Fruit fly (Drosophila melanogaster) whole organism, embryonic: ENCODE results near the gene CG4611.

ENCODE experiments used
- ATbp ChIP-seq: fragments of 200-800 bp; sonication (Bioruptor generic); optimal IDR thresholded peaks from 2 replicates; lab custom pipeline; 2017; ENCODE audit warnings: missing biosample characterization, mild to moderate bottlenecking, missing genetic modification characterization, missing genetic modification reagents
- BtbVII ChIP-seq: fragments of 200-800 bp; sonication (Bioruptor generic); optimal IDR thresholded peaks from 3 replicates; lab custom pipeline; 2017; ENCODE audit warnings: missing biosample characterization, mild to moderate bottlenecking, missing genetic modification characterization
- CG10462 ChIP-seq: fragments of 200-800 bp; sonication (Bioruptor generic); optimal IDR thresholded peaks from 2 replicates; lab custom pipeline; 2016; ENCODE audit warnings: missing biosample characterization, missing genetic modification characterization
- CG10543 ChIP-seq: fragments of 200-800 bp; sonication (Bioruptor generic); optimal IDR thresholded peaks from 3 replicates; lab custom pipeline; 2017; ENCODE audit warnings: missing biosample characterization, mild to moderate bottlenecking, missing genetic modification characterization, moderate library complexity
- CG11398 ChIP-seq: fragments of 200-800 bp; sonication (Bioruptor generic); optimal IDR thresholded peaks from 2 replicates; lab custom pipeline; 2016; ENCODE audit warnings: missing biosample characterization, missing genetic modification characterization
- CG12104 ChIP-seq: fragments of 200-800 bp; sonication (Bioruptor generic); optimal IDR thresholded peaks from 3 replicates; lab custom pipeline; 2016; ENCODE audit warnings: missing biosample characterization, missing genetic modification characterization
- CG13624 ChIP-seq: fragments of 200-800 bp; sonication (Bioruptor generic); optimal IDR thresholded peaks from 2 replicates; lab custom pipeline; 2016; ENCODE audit warnings: missing biosample characterization, missing genetic modification characterization
- CG13775 ChIP-seq: fragments of 200-800 bp; sonication (Bioruptor generic); optimal IDR thresholded peaks from 3 replicates; lab custom pipeline; 2017; ENCODE audit warnings: missing biosample characterization, mild to moderate bottlenecking, missing genetic modification characterization
- CG14441 ChIP-seq: fragments of 200-800 bp; sonication (Bioruptor generic); IDR thresholded peaks from 2 replicates; pipeline ENCODE4 v1.3.6; 2022; ENCODE audit warnings: missing biosample characterization, missing genetic modification characterization
- CG14965 ChIP-seq: fragments of 200-800 bp; sonication (Bioruptor generic); optimal IDR thresholded peaks from 2 replicates; lab custom pipeline; 2016; ENCODE audit warnings: missing biosample characterization, missing genetic modification characterization, borderline replicate concordance
- CG15011 ChIP-seq: fragments of 200-800 bp; sonication (Bioruptor generic); optimal IDR thresholded peaks from 3 replicates; lab custom pipeline; 2018; ENCODE audit warnings: missing biosample characterization, mild to moderate bottlenecking, missing genetic modification characterization
- CG17612 ChIP-seq: fragments of 200-800 bp; sonication (Bioruptor generic); IDR thresholded peaks from 2 replicates; pipeline ENCODE4 v1.3.6; 2022; ENCODE audit warnings: missing biosample characterization, missing genetic modification characterization
- CG18262 ChIP-seq: fragments of 200-800 bp; optimal IDR thresholded peaks from 3 replicates; lab custom pipeline; 2019; ENCODE audit warnings: missing biosample characterization, mild to moderate bottlenecking, missing genetic modification characterization, moderate library complexity
- CG18619 ChIP-seq: fragments of 200-800 bp; sonication (Bioruptor generic); optimal IDR thresholded peaks from 3 replicates; lab custom pipeline; 2017; ENCODE audit warnings: missing biosample characterization, mild to moderate bottlenecking, missing genetic modification characterization
- CG2120 ChIP-seq: fragments of 200-800 bp; sonication (Bioruptor generic); optimal IDR thresholded peaks from 3 replicates; lab custom pipeline; 2016; ENCODE audit warnings: missing biosample characterization, missing genetic modification characterization
- CG2202 ChIP-seq: fragments of 200-800 bp; sonication (Bioruptor generic); optimal IDR thresholded peaks from 2 replicates; lab custom pipeline; 2018; ENCODE audit warnings: missing biosample characterization, mild to moderate bottlenecking, missing genetic modification characterization
- CG2875 ChIP-seq: fragments of 200-800 bp; sonication (Bioruptor generic); optimal IDR thresholded peaks from 2 replicates; lab custom pipeline; 2017; ENCODE audit warnings: missing biosample characterization, mild to moderate bottlenecking, missing genetic modification characterization, missing genetic modification reagents
- CG4820 ChIP-seq: fragments of 200-800 bp; sonication (Bioruptor generic); optimal IDR thresholded peaks from 3 replicates; lab custom pipeline; 2016; ENCODE audit warnings: missing biosample characterization, missing genetic modification characterization
- CG6791 ChIP-seq: fragments of 200-800 bp; sonication (Bioruptor generic); IDR thresholded peaks from 3 replicates; pipeline ENCODE4 v1.3.6; 2022; ENCODE audit warnings: missing biosample characterization, missing genetic modification characterization; ENCODE audit not compliant: partially characterized antibody
- CG7556 ChIP-seq: fragments of 200-800 bp; sonication (Bioruptor generic); optimal IDR thresholded peaks from 2 replicates; lab custom pipeline; 2017; ENCODE audit warnings: missing biosample characterization, mild to moderate bottlenecking, missing genetic modification characterization
- CG8089 ChIP-seq: fragments of 200-800 bp; sonication (Bioruptor generic); optimal IDR thresholded peaks from 3 replicates; lab custom pipeline; 2016; ENCODE audit warnings: missing biosample characterization, missing genetic modification characterization
- Dp ChIP-seq: fragments of 200-800 bp; sonication (Bioruptor generic); optimal IDR thresholded peaks from 2 replicates; lab custom pipeline; 2018; ENCODE audit warnings: missing biosample characterization, mild to moderate bottlenecking, missing genetic modification characterization, moderate library complexity
- Fer3 ChIP-seq: fragments of 200-800 bp; sonication (Bioruptor generic); optimal IDR thresholded peaks from 2 replicates; lab custom pipeline; 2018; ENCODE audit warnings: missing biosample characterization, mild to moderate bottlenecking, missing genetic modification characterization, moderate library complexity
- HLH4C ChIP-seq: fragments of 200-800 bp; sonication (Bioruptor generic); IDR thresholded peaks from 3 replicates; pipeline ENCODE4 v1.3.6; 2022; ENCODE audit warnings: missing biosample characterization, missing genetic modification characterization; ENCODE audit not compliant: partially characterized antibody
- MBD-R2 ChIP-seq: fragments of 200-800 bp; sonication (Bioruptor generic); IDR thresholded peaks from 2 replicates; pipeline ENCODE4 v1.3.6; 2022; ENCODE audit warnings: missing biosample characterization, missing genetic modification characterization
- NC2β ChIP-seq: fragments of 200-800 bp; sonication (Bioruptor generic); optimal IDR thresholded peaks from 2 replicates; lab custom pipeline; 2016; ENCODE audit warnings: missing biosample characterization, missing genetic modification characterization
- Nf-YB ChIP-seq: fragments of 200-800 bp; sonication (Bioruptor generic); optimal IDR thresholded peaks from 3 replicates; lab custom pipeline; 2019; ENCODE audit warnings: missing biosample characterization, mild to moderate bottlenecking, missing genetic modification characterization, moderate library complexity
- Oaz ChIP-seq: fragments of 200-800 bp; sonication (Bioruptor generic); IDR thresholded peaks from 2 replicates; pipeline ENCODE4 v1.3.6; 2022; ENCODE audit warnings: missing biosample characterization, missing genetic modification characterization
- Poxn ChIP-seq: fragments of 200-800 bp; sonication (Bioruptor generic); IDR thresholded peaks from 2 replicates; pipeline ENCODE4 v1.3.6; 2022; ENCODE audit warnings: missing biosample characterization, missing genetic modification characterization
- Ravus ChIP-seq: fragments of 200-800 bp; sonication (Bioruptor generic); IDR thresholded peaks from 2 replicates; pipeline ENCODE4 v1.3.6; 2022; ENCODE audit warnings: missing biosample characterization, missing genetic modification characterization
- TFAM ChIP-seq: fragments of 200-800 bp; sonication (Bioruptor generic); optimal IDR thresholded peaks from 2 replicates; lab custom pipeline; 2017; ENCODE audit warnings: missing biosample characterization, missing genetic modification characterization, inconsistent platforms
- abd-A ChIP-seq: fragments of 200-800 bp; sonication (Bioruptor generic); optimal IDR thresholded peaks from 3 replicates; lab custom pipeline; 2019; ENCODE audit warnings: missing biosample characterization, mild to moderate bottlenecking, missing genetic modification characterization, moderate library complexity
- aop ChIP-seq: fragments of 200-800 bp; sonication (Bioruptor generic); IDR thresholded peaks from 2 replicates; pipeline ENCODE4 v1.3.6; 2022; ENCODE audit warnings: missing biosample characterization, missing genetic modification characterization
- bigmax ChIP-seq: fragments of 200-800 bp; sonication (Bioruptor generic); optimal IDR thresholded peaks from 2 replicates; lab custom pipeline; 2018; ENCODE audit warnings: missing biosample characterization, mild to moderate bottlenecking, missing genetic modification characterization
- btn ChIP-seq: fragments of 200-800 bp; sonication (Bioruptor generic); optimal IDR thresholded peaks from 2 replicates; lab custom pipeline; 2016; ENCODE audit warnings: missing biosample characterization, missing genetic modification characterization
- gcm2 ChIP-seq: fragments of 200-800 bp; sonication (Bioruptor generic); optimal IDR thresholded peaks from 2 replicates; lab custom pipeline; 2016; ENCODE audit warnings: missing biosample characterization, missing genetic modification characterization
- grn ChIP-seq: fragments of 200-800 bp; sonication (Bioruptor generic); optimal IDR thresholded peaks from 3 replicates; lab custom pipeline; 2017; ENCODE audit warnings: missing biosample characterization, missing genetic modification characterization
- kay ChIP-seq: fragments of 200-800 bp; sonication (Bioruptor generic); optimal IDR thresholded peaks from 2 replicates; lab custom pipeline; 2016; ENCODE audit warnings: missing biosample characterization, missing genetic modification characterization
- lilli ChIP-seq: fragments of 200-800 bp; sonication (Bioruptor generic); optimal IDR thresholded peaks from 3 replicates; lab custom pipeline; 2016; ENCODE audit warnings: missing biosample characterization, missing genetic modification characterization
- maf-S ChIP-seq: fragments of 200-800 bp; sonication (Bioruptor generic); optimal IDR thresholded peaks from 2 replicates; lab custom pipeline; 2016; ENCODE audit warnings: missing biosample characterization, missing genetic modification characterization
- mld ChIP-seq: fragments of 200-800 bp; sonication (Bioruptor generic); IDR thresholded peaks from 3 replicates; pipeline ENCODE4 v1.3.6; 2022; ENCODE audit warnings: missing biosample characterization, missing genetic modification characterization; ENCODE audit not compliant: partially characterized antibody
- psq ChIP-seq: fragments of 200-800 bp; sonication (Bioruptor generic); optimal IDR thresholded peaks from 2 replicates; lab custom pipeline; 2017; ENCODE audit warnings: missing biosample characterization, missing genetic modification characterization
- ro ChIP-seq: fragments of 200-800 bp; sonication (Bioruptor generic); IDR thresholded peaks from 2 replicates; pipeline ENCODE4 v1.3.6; 2022; ENCODE audit warnings: missing biosample characterization, missing genetic modification characterization
- sd ChIP-seq: fragments of 200-800 bp; sonication (Bioruptor generic); optimal IDR thresholded peaks from 3 replicates; lab custom pipeline; 2018; ENCODE audit warnings: missing biosample characterization, mild to moderate bottlenecking, missing genetic modification characterization, moderate library complexity
- slou ChIP-seq: fragments of 200-800 bp; sonication (Bioruptor generic); optimal IDR thresholded peaks from 3 replicates; lab custom pipeline; 2016; ENCODE audit warnings: missing biosample characterization, missing genetic modification characterization
- tio ChIP-seq: fragments of 200-800 bp; sonication (Bioruptor generic); optimal IDR thresholded peaks from 2 replicates; lab custom pipeline; 2017; ENCODE audit warnings: missing biosample characterization, missing genetic modification characterization, inconsistent platforms
- trem ChIP-seq: fragments of 200-800 bp; optimal IDR thresholded peaks from 3 replicates; lab custom pipeline; 2019; ENCODE audit warnings: missing biosample characterization, mild to moderate bottlenecking, missing genetic modification characterization, moderate library complexity
- tup ChIP-seq: fragments of 200-800 bp; sonication (Bioruptor generic); optimal IDR thresholded peaks from 2 replicates; lab custom pipeline; 2016; ENCODE audit warnings: missing biosample characterization, mild to moderate bottlenecking, missing genetic modification characterization, moderate library complexity
- wek ChIP-seq: fragments of 200-800 bp; sonication (Bioruptor generic); optimal IDR thresholded peaks from 3 replicates; lab custom pipeline; 2018; ENCODE audit warnings: missing biosample characterization, mild to moderate bottlenecking, missing genetic modification characterization, moderate library complexity

Gene CG4611

dm6 chr3L:5186807-5187571 is 50.8 kb downstream of the CG4611 start (continued):
- peak; percentile 89 for TF ChIP-seq CG18619
- TF ChIP-seq CG15011 (GFP tag; lab: Kevin White, UChicago): peak; percentile 80
- TF ChIP-seq CG2202 (tag; lab: Kevin White, UChicago): peak; percentile 86
- TF ChIP-seq CG2120: peak; percentile 88
- peak; percentile 89 for TF ChIP-seq lilli (GFP tag; lab: Kevin White, UChicago)
- peak; percentile 68 for TF ChIP-seq TFAM
- TF ChIP-seq CG10543 (GFP tag; lab: Kevin White, UChicago): peak; percentile 11
- peak; percentile 78 for TF ChIP-seq CG8089 (GFP tag; lab: Kevin White, UChicago)
- TF ChIP-seq tup (GFP tag; lab: Kevin White, UChicago): peak; percentile 79
- peak; percentile 45 for TF ChIP-seq CG12104 (GFP tag; lab: Kevin White, UChicago)
- peak; percentile 70 for TF ChIP-seq abd-A (tag; lab: Kevin White, UChicago)
- TF ChIP-seq maf-S (GFP tag; lab: Kevin White, UChicago): peak; percentile 78
- TF ChIP-seq aop (GFP tag; lab: Robert Waterston, UW): 0 out of 2 replicates have a peak, but pooled peaks have one; percentile 38
- peak; percentile 57; the same call in 1 of the 2 replicates for TF ChIP-seq CG17612 (GFP tag; lab: Robert Waterston, UW)
- peak; percentile 83 for TF ChIP-seq CG11398 (GFP tag; lab: Kevin White, UChicago)
- TF ChIP-seq bigmax (GFP tag; lab: Kevin White, UChicago): peak; percentile 30
- peak; percentile 81 for TF ChIP-seq wek
- TF ChIP-seq BtbVII (GFP tag; lab: Kevin White, UChicago): peak; percentile 83
- TF ChIP-seq Dp (GFP tag; lab: Kevin White, UChicago): no peak
- TF ChIP-seq gcm2 (GFP tag; lab: Kevin White, UChicago): peak; percentile 83
- TF ChIP-seq CG6791: peak; percentile 32; the same call in 1 of the 3 replicates
- TF ChIP-seq Ravus (GFP tag; lab: Robert Waterston, UW): peak; percentile 39
- TF ChIP-seq CG13624: peak; percentile 81
- peak; percentile 74 for TF ChIP-seq sd (tag; lab: Kevin White, UChicago)
- peak; percentile 77 for TF ChIP-seq CG10462 (GFP tag; lab: Kevin White, UChicago)
- no peak for TF ChIP-seq Poxn (GFP tag; lab: Robert Waterston, UW)
- TF ChIP-seq Oaz (GFP tag; lab: Robert Waterston, UW): peak; percentile 76
- peak; percentile 60 for TF ChIP-seq psq (GFP tag; lab: Kevin White, UChicago)
- TF ChIP-seq MBD-R2: peak; percentile 64; the same call in 1 of the 2 replicates
- TF ChIP-seq slou (GFP tag; lab: Kevin White, UChicago): peak; percentile 71
- TF ChIP-seq CG7556 (GFP tag; lab: Kevin White, UChicago): peak; percentile 90
- peak; percentile 79 for TF ChIP-seq Nf-YB (GFP tag; lab: Kevin White, UChicago)
- peak; percentile 90 for TF ChIP-seq CG18262 (tag; lab: Kevin White, UChicago)
- peak; percentile 89 for TF ChIP-seq NC2β (GFP tag; lab: Kevin White, UChicago)
- peak; percentile 79 for TF ChIP-seq CG13775 (GFP tag; lab: Kevin White, UChicago)
- peak; percentile 90 for TF ChIP-seq CG2875 (GFP tag; lab: Kevin White, UChicago)
- no peak for TF ChIP-seq HLH4C (GFP tag; lab: Robert Waterston, UW)
- TF ChIP-seq CG14441 (GFP tag; lab: Robert Waterston, UW): peak; percentile 87
- TF ChIP-seq Fer3 (tag; lab: Kevin White, UChicago): peak; percentile 79
- peak; percentile 90 for TF ChIP-seq CG4820 (GFP tag; lab: Kevin White, UChicago)
- TF ChIP-seq trem: peak; percentile 92
- peak; percentile 76 for TF ChIP-seq btn (GFP tag; lab: Kevin White, UChicago)
- peak; percentile 61; the same call in 1 of the 2 replicates for TF ChIP-seq ro (GFP tag; lab: Robert Waterston, UW)
- peak; percentile 57 for TF ChIP-seq CG14965 (GFP tag; lab: Kevin White, UChicago)
- peak; percentile 81 for TF ChIP-seq tio (GFP tag; lab: Kevin White, UChicago)
- TF ChIP-seq kay (GFP tag; lab: Kevin White, UChicago): peak; percentile 94
- TF ChIP-seq grn (GFP tag; lab: Kevin White, UChicago): peak; percentile 30
- TF ChIP-seq ATbp (GFP tag; lab: Kevin White, UChicago): peak; percentile 90
- no peak for TF ChIP-seq mld
